Worm (Caenorhabditis elegans) whole organism, L1 larva: ENCODE results near the gene doxa-1.

Experiments used
- C16A3.4 ChIP-seq: fragments of 150-350 bp; optimal IDR thresholded peaks from 2 replicates; lab custom pipeline; 2014; ENCODE audit warnings: missing biosample characterization, missing genetic modification characterization
- aha-1 ChIP-seq: fragments of 150-350 bp; optimal IDR thresholded peaks from 2 replicates; lab custom pipeline; 2014; ENCODE audit warnings: missing biosample characterization, missing genetic modification characterization
- aly-2 ChIP-seq: fragments of 150-350 bp; optimal IDR thresholded peaks from 2 replicates; lab custom pipeline; 2014; ENCODE audit warnings: missing biosample characterization, missing genetic modification characterization
- ama-1 ChIP-seq: fragments of 150-350 bp; optimal IDR thresholded peaks from 2 replicates; lab custom pipeline; 2014
- ceh-63 ChIP-seq: fragments of 200-800 bp; sonication (Bioruptor generic); optimal IDR thresholded peaks from 2 replicates; lab custom pipeline; 2018; ENCODE audit warnings: mild to moderate bottlenecking, missing genetic modification characterization, missing compliant biosample characterization
- ces-1 ChIP-seq: fragments of 150-350 bp; optimal IDR thresholded peaks from 2 replicates; lab custom pipeline; 2014; ENCODE audit warnings: missing biosample characterization, missing genetic modification reagents, missing genetic modification characterization
- dpl-1 ChIP-seq, 3 experiments: fragments of 150-350 bp in 2 of 3; sonication (generic microtip) in 1 of 3; optimal IDR thresholded peaks; 2 replicates each; lab custom pipeline; 2014 to 2017; ENCODE audit warnings: missing biosample characterization in 3 of 3, missing genetic modification characterization in 3 of 3, missing genetic modification reagents in 3 of 3
- dsc-1 ChIP-seq: sonication (generic microtip); optimal IDR thresholded peaks from 2 replicates; lab custom pipeline; 2016; ENCODE audit warnings: mild to moderate bottlenecking, missing genetic modification characterization, missing compliant biosample characterization
- efl-1 ChIP-seq, 4 experiments: fragments of 150-350 bp; optimal IDR thresholded peaks in 3 of 4; peaks in 1 of 4; 1 replicate in 1 of 4; 2 replicates in 3 of 4; lab custom pipeline; 2014; ENCODE audit warnings: missing biosample characterization in 2 of 4, missing genetic modification characterization in 2 of 4, missing genetic modification reagents in 2 of 4
- egl-13 ChIP-seq: sonication (generic microtip); optimal IDR thresholded peaks from 2 replicates; lab custom pipeline; 2016; ENCODE audit warnings: missing genotype, missing genetic modification reagents, missing genetic modification characterization, missing compliant biosample characterization
- egl-27 ChIP-seq, 2 experiments: fragments of 150-350 bp in 1 of 2; sonication (generic microtip); optimal IDR thresholded peaks; 3 replicates each; lab custom pipeline; 2017 to 2018; ENCODE audit warnings: missing biosample characterization in 2 of 2, missing genetic modification characterization in 2 of 2, missing genetic modification reagents in 2 of 2
- ets-5 ChIP-seq: fragments of 200-800 bp; sonication (Bioruptor generic); IDR thresholded peaks from 2 replicates; pipeline ENCODE4 v1.3.6; 2022; ENCODE audit warnings: missing genetic modification characterization, missing compliant biosample characterization
- fkh-4 ChIP-seq: sonication (generic microtip); optimal IDR thresholded peaks from 2 replicates; lab custom pipeline; 2016; ENCODE audit warnings: missing compliant biosample characterization, missing genetic modification characterization, borderline replicate concordance
- fkh-8 ChIP-seq: sonication (generic microtip); optimal IDR thresholded peaks from 2 replicates; lab custom pipeline; 2016; ENCODE audit warnings: mild to moderate bottlenecking, missing genetic modification characterization, missing compliant biosample characterization
- hlh-17 ChIP-seq: fragments of 200-800 bp; sonication (Bioruptor generic); optimal IDR thresholded peaks from 2 replicates; lab custom pipeline; 2018; ENCODE audit warnings: missing genetic modification characterization, mild to moderate bottlenecking, missing compliant biosample characterization, moderate library complexity, borderline replicate concordance
- hpl-2 ChIP-seq: fragments of 150-350 bp; optimal IDR thresholded peaks from 2 replicates; lab custom pipeline; 2014; ENCODE audit warnings: missing biosample characterization, missing genetic modification reagents, missing genetic modification characterization
- lin-13 ChIP-seq: fragments of 150-350 bp; optimal IDR thresholded peaks from 2 replicates; lab custom pipeline; 2014; ENCODE audit warnings: missing biosample characterization, missing genetic modification reagents, missing genetic modification characterization
- lin-14 ChIP-seq: fragments of 200-800 bp; sonication (Bioruptor generic); optimal IDR thresholded peaks from 2 replicates; lab custom pipeline; 2018; ENCODE audit warnings: mild to moderate bottlenecking, missing genetic modification characterization, moderate library complexity, missing compliant biosample characterization
- lin-35 ChIP-seq, 2 experiments: fragments of 150-350 bp; optimal IDR thresholded peaks; 2 replicates each; lab custom pipeline; 2014; ENCODE audit warnings: missing biosample characterization in 2 of 2, missing genetic modification characterization in 2 of 2, missing genetic modification reagents in 2 of 2
- lin-39 ChIP-seq: fragments of 150-350 bp; optimal IDR thresholded peaks from 2 replicates; lab custom pipeline; 2014; ENCODE audit warnings: missing biosample characterization, missing genetic modification reagents, missing genetic modification characterization
- lir-3 ChIP-seq: sonication (generic microtip); optimal IDR thresholded peaks from 2 replicates; lab custom pipeline; 2016; ENCODE audit warnings: mild to moderate bottlenecking, missing genetic modification characterization, moderate library complexity, missing compliant biosample characterization; ENCODE audit not compliant: poor library complexity
- mep-1 ChIP-seq: fragments of 150-350 bp; optimal IDR thresholded peaks from 2 replicates; lab custom pipeline; 2014; ENCODE audit warnings: missing biosample characterization, missing genetic modification characterization
- nhr-20 ChIP-seq: sonication (generic microtip); optimal IDR thresholded peaks from 2 replicates; lab custom pipeline; 2016; ENCODE audit warnings: mild to moderate bottlenecking, missing genetic modification characterization, missing compliant biosample characterization
- nhr-237 ChIP-seq: fragments of 150-350 bp; optimal IDR thresholded peaks from 2 replicates; lab custom pipeline; 2014; ENCODE audit warnings: missing biosample characterization, missing genetic modification characterization
- nhr-90 ChIP-seq: sonication (generic microtip); optimal IDR thresholded peaks from 2 replicates; lab custom pipeline; 2016; ENCODE audit warnings: mild to moderate bottlenecking, missing genetic modification characterization, missing compliant biosample characterization; ENCODE audit not compliant: poor library complexity
- pax-3 ChIP-seq: fragments of 200-800 bp; sonication (Bioruptor generic); optimal IDR thresholded peaks from 2 replicates; lab custom pipeline; 2018; ENCODE audit warnings: mild to moderate bottlenecking, missing genetic modification characterization, moderate library complexity, missing compliant biosample characterization
- skn-1 ChIP-seq: fragments of 150-350 bp; optimal IDR thresholded peaks from 2 replicates; lab custom pipeline; 2014; ENCODE audit warnings: missing biosample characterization, missing genetic modification characterization
- snpc-4 ChIP-seq: fragments of 150-350 bp; optimal IDR thresholded peaks from 2 replicates; lab custom pipeline; 2014; ENCODE audit warnings: missing biosample characterization, missing genetic modification characterization
- snu-23 ChIP-seq: sonication (generic microtip); optimal IDR thresholded peaks from 2 replicates; lab custom pipeline; 2016; ENCODE audit warnings: missing genetic modification characterization, missing compliant biosample characterization
- sox-4 ChIP-seq: sonication (generic microtip); optimal IDR thresholded peaks from 2 replicates; lab custom pipeline; 2016; ENCODE audit warnings: missing genetic modification characterization, missing compliant biosample characterization
- sptf-1 ChIP-seq: fragments of 150-350 bp; optimal IDR thresholded peaks from 2 replicates; lab custom pipeline; 2014; ENCODE audit warnings: missing biosample characterization, missing genetic modification characterization
- sup-37 ChIP-seq: fragments of 200-800 bp; sonication (Bioruptor generic); optimal IDR thresholded peaks from 2 replicates; lab custom pipeline; 2018; ENCODE audit warnings: mild to moderate bottlenecking, missing genetic modification characterization, missing compliant biosample characterization
- swsn-7 ChIP-seq: sonication (generic microtip); optimal IDR thresholded peaks from 2 replicates; lab custom pipeline; 2016; ENCODE audit warnings: missing genetic modification characterization, missing compliant biosample characterization
- tbx-2 ChIP-seq: sonication (generic microtip); optimal IDR thresholded peaks from 2 replicates; lab custom pipeline; 2016; ENCODE audit warnings: missing genetic modification characterization, missing compliant biosample characterization
- unc-130 ChIP-seq: fragments of 150-350 bp; optimal IDR thresholded peaks from 2 replicates; lab custom pipeline; 2017; ENCODE audit warnings: missing biosample characterization, missing genetic modification characterization, inconsistent platforms
- unc-30 ChIP-seq: sonication (generic microtip); optimal IDR thresholded peaks from 2 replicates; lab custom pipeline; 2017; ENCODE audit warnings: missing biosample characterization, missing genetic modification characterization
- vab-15 ChIP-seq: sonication (generic microtip); optimal IDR thresholded peaks from 2 replicates; lab custom pipeline; 2017; ENCODE audit warnings: missing genotype, mild to moderate bottlenecking, missing genetic modification characterization, missing compliant biosample characterization
- ztf-11 ChIP-seq, 2 experiments: sonication (generic microtip); optimal IDR thresholded peaks; 2 replicates each; lab custom pipeline; 2016 to 2017; ENCODE audit warnings: missing genetic modification characterization in 2 of 2, missing biosample characterization in 1 of 2, missing compliant biosample characterization in 1 of 2
- ztf-4 ChIP-seq: fragments of 150-350 bp; optimal IDR thresholded peaks from 2 replicates; lab custom pipeline; 2014; ENCODE audit warnings: missing biosample characterization, missing genetic modification characterization

Gene doxa-1

ce11 chrIII:8556836-8557385 is 24.0 kb upstream of the doxa-1 start, which contains the start of gene C02D5.2 (continued):
- TF ChIP-seq pax-3 (tag; lab: Kevin White, UChicago) (no peak), mep-1 (tag; lab: Kevin White, UChicago) (no peak), aly-2 (tag; lab: Kevin White, UChicago) (peak; percentile 1), ztf-4 (tag; lab: Kevin White, UChicago) (no peak), C16A3.4 (tag; lab: Kevin White, UChicago) (no peak), egl-27 (tag; optimal IDR thresholded peaks at IDR 0.05; lab: Kevin White, UChicago) (no peak), lin-35 (GFP tag; optimal IDR thresholded peaks at IDR 0.05; lab: Kevin White, UChicago) (peak; percentile 40 to 50), ceh-63 (GFP tag; lab: Kevin White, UChicago) (no peak), unc-130 (tag; lab: Kevin White, UChicago) (no peak), snu-23 (GFP tag; lab: Kevin White, UChicago) (peak; percentile 60), efl-1 (optimal IDR thresholded peaks at IDR 0.05; lab: Kevin White, UChicago) (peak; percentile 67 to 70), efl-1 (GFP tag; optimal IDR thresholded peaks at IDR 0.05 in 1 of 2; lab: Kevin White, UChicago) (peak in 1 of 2 experiments; percentile 76), lin-39 (tag; lab: Kevin White, UChicago) (no peak), ama-1 (lab: Kevin White, UChicago) (no peak), ztf-11 (tag; optimal IDR thresholded peaks at IDR 0.05; lab: Kevin White, UChicago) (no peak), skn-1 (peak; percentile 65), dpl-1 (GFP tag; optimal IDR thresholded peaks at IDR 0.05; lab: Kevin White, UChicago) (peak in 2 of 3 experiments; percentile 11 to 30), nhr-90 (tag; lab: Kevin White, UChicago) (no peak), nhr-20 (tag; lab: Kevin White, UChicago) (peak; percentile 58), hpl-2 (no peak), dsc-1 (tag; lab: Kevin White, UChicago) (no peak), lin-13 (GFP tag; lab: Kevin White, UChicago) (no peak), snpc-4 (tag; lab: Kevin White, UChicago) (no peak), fkh-8 (tag; lab: Kevin White, UChicago) (no peak), swsn-7 (tag; lab: Kevin White, UChicago) (peak; percentile 46), fkh-4 (tag; lab: Kevin White, UChicago) (no peak), sup-37 (GFP tag; lab: Kevin White, UChicago) (no peak), vab-15 (no peak), ets-5 (GFP tag; lab: Robert Waterston, UW) (no peak), sox-4 (tag; lab: Kevin White, UChicago) (no peak), unc-30 (tag; lab: Kevin White, UChicago) (no peak), lir-3 (tag; lab: Kevin White, UChicago) (peak; percentile 22), tbx-2 (tag; lab: Kevin White, UChicago) (peak; percentile 22), sptf-1 (no peak), egl-13 (no peak)

ce11 chrIII:8560398-8560797 is 20.5 kb upstream of the doxa-1 start:
- TF ChIP-seq nhr-237 (tag; lab: Kevin White, UChicago) (no peak), unc-130 (tag; lab: Kevin White, UChicago) (no peak), lin-14 (GFP tag; lab: Kevin White, UChicago) (no peak), sptf-1 (no peak), hlh-17 (GFP tag; lab: Kevin White, UChicago) (no peak), lin-35 (GFP tag; optimal IDR thresholded peaks at IDR 0.05; lab: Kevin White, UChicago) (no peak), ces-1 (GFP tag; lab: Kevin White, UChicago) (no peak), aha-1 (tag; lab: Kevin White, UChicago) (no peak), sox-4 (tag; lab: Kevin White, UChicago) (no peak), ets-5 (GFP tag; lab: Robert Waterston, UW) (no peak)
